Fruit fly (Drosophila melanogaster) whole organism, embryonic: Measurements from ENCODE around the gene CG14423.

Source experiments
- Antp ChIP-seq: fragments of 200-800 bp; sonication (Bioruptor generic); optimal IDR thresholded peaks from 3 replicates; lab custom pipeline; 2016; ENCODE audit warnings: missing biosample characterization, missing genetic modification characterization
- CG10979 ChIP-seq: fragments of 200-800 bp; sonication (Bioruptor generic); optimal IDR thresholded peaks from 2 replicates; lab custom pipeline; 2018; ENCODE audit warnings: missing biosample characterization, mild to moderate bottlenecking, missing genetic modification characterization, moderate library complexity
- CG1233 ChIP-seq: fragments of 200-800 bp; sonication (Bioruptor generic); optimal IDR thresholded peaks from 4 replicates; lab custom pipeline; 2018; ENCODE audit warnings: missing biosample characterization, mild to moderate bottlenecking, missing genetic modification characterization
- CG12744 ChIP-seq: fragments of 200-800 bp; sonication (Bioruptor generic); optimal IDR thresholded peaks from 2 replicates; lab custom pipeline; 2016; ENCODE audit warnings: missing biosample characterization, missing genetic modification characterization
- CG15479 ChIP-seq: fragments of 200-800 bp; sonication (Bioruptor generic); optimal IDR thresholded peaks from 3 replicates; lab custom pipeline; 2019; ENCODE audit warnings: missing biosample characterization, mild to moderate bottlenecking, missing genetic modification characterization, moderate library complexity
- CG15696 ChIP-seq: fragments of 200-800 bp; sonication (Bioruptor generic); optimal IDR thresholded peaks from 2 replicates; lab custom pipeline; 2019; ENCODE audit warnings: missing biosample characterization, mild to moderate bottlenecking, missing genetic modification characterization, moderate library complexity
- CG16815 ChIP-seq: fragments of 200-800 bp; sonication (Bioruptor generic); optimal IDR thresholded peaks from 3 replicates; lab custom pipeline; 2017; ENCODE audit warnings: missing biosample characterization, mild to moderate bottlenecking, missing genetic modification characterization
- CG16863 ChIP-seq: fragments of 200-800 bp; sonication (Bioruptor generic); optimal IDR thresholded peaks from 3 replicates; lab custom pipeline; 2016; ENCODE audit warnings: missing biosample characterization, missing genetic modification characterization
- CG17385 ChIP-seq: fragments of 200-800 bp; sonication (Bioruptor generic); optimal IDR thresholded peaks from 3 replicates; lab custom pipeline; 2018; ENCODE audit warnings: missing biosample characterization, mild to moderate bottlenecking, missing genetic modification characterization
- CG2712 ChIP-seq: fragments of 200-800 bp; optimal IDR thresholded peaks from 3 replicates; lab custom pipeline; 2019; ENCODE audit warnings: missing biosample characterization, mild to moderate bottlenecking, missing genetic modification characterization, moderate library complexity
- CG32772 ChIP-seq: fragments of 200-800 bp; sonication (Bioruptor generic); IDR thresholded peaks from 2 replicates; pipeline ENCODE4 v1.3.6; 2022; ENCODE audit warnings: missing biosample characterization, missing genetic modification characterization
- CG3281 ChIP-seq: fragments of 200-800 bp; sonication (Bioruptor generic); optimal IDR thresholded peaks from 3 replicates; lab custom pipeline; 2017; ENCODE audit warnings: missing biosample characterization, mild to moderate bottlenecking, missing genetic modification characterization
- CG4424 ChIP-seq: fragments of 200-800 bp; sonication (Bioruptor generic); optimal IDR thresholded peaks from 3 replicates; lab custom pipeline; 2016; ENCODE audit warnings: missing biosample characterization, missing genetic modification characterization
- CG4820 ChIP-seq: fragments of 200-800 bp; sonication (Bioruptor generic); optimal IDR thresholded peaks from 3 replicates; lab custom pipeline; 2016; ENCODE audit warnings: missing biosample characterization, missing genetic modification characterization
- CG6689 ChIP-seq: fragments of 200-800 bp; sonication (Bioruptor generic); IDR thresholded peaks from 2 replicates; pipeline ENCODE4 v1.3.6; 2022; ENCODE audit warnings: missing biosample characterization, missing genetic modification characterization
- CG7357 ChIP-seq: fragments of 200-800 bp; sonication (Bioruptor generic); IDR thresholded peaks from 3 replicates; pipeline ENCODE4 v1.3.6; 2022; ENCODE audit warnings: missing biosample characterization, missing genetic modification characterization
- CG7556 ChIP-seq: fragments of 200-800 bp; sonication (Bioruptor generic); optimal IDR thresholded peaks from 2 replicates; lab custom pipeline; 2017; ENCODE audit warnings: missing biosample characterization, mild to moderate bottlenecking, missing genetic modification characterization
- CG8290 ChIP-seq, 3 experiments: fragments of 200-800 bp; sonication (Bioruptor generic); optimal IDR thresholded peaks; 2 replicates each; lab custom pipeline; 2016 to 2019; ENCODE audit warnings: missing biosample characterization in 3 of 3, missing genetic modification characterization in 3 of 3, mild to moderate bottlenecking in 2 of 3, moderate library complexity in 1 of 3
- CG8924 ChIP-seq: fragments of 200-800 bp; optimal IDR thresholded peaks from 3 replicates; lab custom pipeline; 2019; ENCODE audit warnings: missing biosample characterization, mild to moderate bottlenecking, missing genetic modification characterization, moderate library complexity
- D ChIP-seq, 2 experiments: fragments of 200-800 bp in 1 of 2; fragments of >200 bp in 1 of 2; sonication (Bioruptor generic) in 1 of 2; optimal IDR thresholded peaks; 2 replicates in 1 of 2; 3 replicates in 1 of 2; lab custom pipeline; 2017; ENCODE audit warnings: mild to moderate bottlenecking in 1 of 2, missing biosample characterization in 1 of 2, missing genetic modification characterization in 1 of 2, missing genetic modification reagents in 1 of 2
- Dfd ChIP-seq, 2 experiments: fragments of >200 bp; optimal IDR thresholded peaks; 2 replicates each; lab custom pipeline; 2017; ENCODE audit warnings: missing biosample characterization in 2 of 2, missing genetic modification characterization in 2 of 2
- Dll ChIP-seq: fragments of 200-800 bp; sonication (Bioruptor generic); IDR thresholded peaks from 4 replicates; pipeline ENCODE4 v1.3.6; 2022; ENCODE audit warnings: missing biosample characterization, missing genetic modification characterization; ENCODE audit not compliant: partially characterized antibody
- Elba2 ChIP-seq: fragments of 200-800 bp; sonication (Bioruptor generic); optimal IDR thresholded peaks from 3 replicates; lab custom pipeline; 2016; ENCODE audit warnings: missing biosample characterization, missing genetic modification characterization
- Fer2 ChIP-seq: fragments of 200-800 bp; sonication (Bioruptor generic); optimal IDR thresholded peaks from 2 replicates; lab custom pipeline; 2018; ENCODE audit warnings: missing biosample characterization, mild to moderate bottlenecking, missing genetic modification characterization, moderate library complexity
- Hr51 ChIP-seq, 2 experiments: fragments of 200-800 bp; sonication (Bioruptor generic); optimal IDR thresholded peaks; 2 replicates in 1 of 2; 3 replicates in 1 of 2; lab custom pipeline; 2016 to 2018; ENCODE audit warnings: missing biosample characterization in 2 of 2, missing genetic modification characterization in 2 of 2, mild to moderate bottlenecking in 1 of 2, moderate library complexity in 1 of 2
- Nf-YB ChIP-seq: fragments of 200-800 bp; sonication (Bioruptor generic); optimal IDR thresholded peaks from 3 replicates; lab custom pipeline; 2019; ENCODE audit warnings: missing biosample characterization, mild to moderate bottlenecking, missing genetic modification characterization, moderate library complexity
- Spps ChIP-seq: fragments of 200-800 bp; sonication (Bioruptor generic); optimal IDR thresholded peaks from 2 replicates; lab custom pipeline; 2018; ENCODE audit warnings: missing biosample characterization, mild to moderate bottlenecking, missing genetic modification characterization
- bcd ChIP-seq: fragments of 200-800 bp; sonication (Bioruptor generic); optimal IDR thresholded peaks from 2 replicates; lab custom pipeline; 2017; ENCODE audit warnings: missing biosample characterization, mild to moderate bottlenecking, missing genetic modification characterization
- chif ChIP-seq, 2 experiments: fragments of 200-800 bp; sonication (Bioruptor generic); optimal IDR thresholded peaks; 3 replicates each; lab custom pipeline; 2016; ENCODE audit warnings: missing biosample characterization in 2 of 2, missing genetic modification characterization in 2 of 2
- dmrt11E ChIP-seq: fragments of 200-800 bp; sonication (Bioruptor generic); optimal IDR thresholded peaks from 3 replicates; lab custom pipeline; 2018; ENCODE audit warnings: missing biosample characterization, mild to moderate bottlenecking, missing genetic modification characterization, moderate library complexity
- eve ChIP-seq, 2 experiments: fragments of >200 bp; optimal IDR thresholded peaks; 2 replicates each; lab custom pipeline; 2017; ENCODE audit warnings: missing biosample characterization in 2 of 2, missing genetic modification characterization in 2 of 2
- grn ChIP-seq: fragments of 200-800 bp; sonication (Bioruptor generic); optimal IDR thresholded peaks from 3 replicates; lab custom pipeline; 2017; ENCODE audit warnings: missing biosample characterization, missing genetic modification characterization
- jumu ChIP-seq: fragments of 200-800 bp; sonication (Bioruptor generic); optimal IDR thresholded peaks from 3 replicates; lab custom pipeline; 2016; ENCODE audit warnings: missing biosample characterization, missing genetic modification characterization
- nerfin-1 ChIP-seq: fragments of 200-800 bp; sonication (Bioruptor generic); optimal IDR thresholded peaks from 3 replicates; lab custom pipeline; 2019; ENCODE audit warnings: missing biosample characterization, mild to moderate bottlenecking, missing genetic modification characterization, moderate library complexity
- nerfin-2 ChIP-seq: fragments of 200-800 bp; sonication (Bioruptor generic); IDR thresholded peaks from 2 replicates; pipeline ENCODE4 v1.3.6; 2022; ENCODE audit warnings: missing biosample characterization, missing genetic modification characterization; ENCODE audit not compliant: partially characterized antibody
- prd ChIP-seq, 3 experiments: fragments of >200 bp in 2 of 3; fragments of 200-800 bp in 1 of 3; sonication (Bioruptor generic) in 1 of 3; optimal IDR thresholded peaks in 2 of 3; IDR thresholded peaks in 1 of 3; 2 replicates in 2 of 3; 3 replicates in 1 of 3; pipeline versions ENCODE4 v1.3.6 to Lab custom; 2017 to 2022; ENCODE audit warnings: missing biosample characterization in 1 of 3, missing genetic modification characterization in 1 of 3
- pum ChIP-seq: fragments of 200-800 bp; sonication (Bioruptor generic); optimal IDR thresholded peaks from 2 replicates; lab custom pipeline; 2016; ENCODE audit warnings: missing biosample characterization, missing genetic modification characterization
- row ChIP-seq: fragments of 200-800 bp; sonication (Bioruptor generic); IDR thresholded peaks from 3 replicates; pipeline ENCODE4 v1.3.6; 2022; ENCODE audit warnings: missing biosample characterization, missing genetic modification characterization
- sc ChIP-seq, 3 experiments: fragments of >200 bp in 2 of 3; fragments of 200-800 bp in 1 of 3; sonication (Bioruptor generic) in 1 of 3; optimal IDR thresholded peaks; 2 replicates in 2 of 3; 3 replicates in 1 of 3; lab custom pipeline; 2017; ENCODE audit warnings: mild to moderate bottlenecking in 1 of 3, missing biosample characterization in 1 of 3, missing genetic modification characterization in 1 of 3, missing genetic modification reagents in 1 of 3
- sqz ChIP-seq: fragments of 200-800 bp; sonication (Bioruptor generic); optimal IDR thresholded peaks from 3 replicates; lab custom pipeline; 2018; ENCODE audit warnings: missing biosample characterization, mild to moderate bottlenecking, missing genetic modification characterization
- stwl ChIP-seq: fragments of 200-800 bp; sonication (Bioruptor generic); optimal IDR thresholded peaks from 3 replicates; lab custom pipeline; 2018; ENCODE audit warnings: missing biosample characterization, mild to moderate bottlenecking, missing genetic modification characterization, moderate library complexity
- trem ChIP-seq: fragments of 200-800 bp; optimal IDR thresholded peaks from 3 replicates; lab custom pipeline; 2019; ENCODE audit warnings: missing biosample characterization, mild to moderate bottlenecking, missing genetic modification characterization, moderate library complexity
- twi ChIP-seq: fragments of 200-800 bp; optimal IDR thresholded peaks from 2 replicates; lab custom pipeline; 2019; ENCODE audit warnings: missing biosample characterization, mild to moderate bottlenecking, missing genetic modification characterization, moderate library complexity
- vvl ChIP-seq: fragments of 200-800 bp; sonication (Bioruptor generic); IDR thresholded peaks from 2 replicates; pipeline ENCODE4 v1.3.6; 2022; ENCODE audit warnings: missing biosample characterization, missing genetic modification characterization
- zen ChIP-seq: fragments of 200-800 bp; sonication (Bioruptor generic); optimal IDR thresholded peaks from 3 replicates; lab custom pipeline; 2018; ENCODE audit warnings: missing biosample characterization, mild to moderate bottlenecking, missing genetic modification characterization, moderate library complexity

Gene CG14423

DNA sequence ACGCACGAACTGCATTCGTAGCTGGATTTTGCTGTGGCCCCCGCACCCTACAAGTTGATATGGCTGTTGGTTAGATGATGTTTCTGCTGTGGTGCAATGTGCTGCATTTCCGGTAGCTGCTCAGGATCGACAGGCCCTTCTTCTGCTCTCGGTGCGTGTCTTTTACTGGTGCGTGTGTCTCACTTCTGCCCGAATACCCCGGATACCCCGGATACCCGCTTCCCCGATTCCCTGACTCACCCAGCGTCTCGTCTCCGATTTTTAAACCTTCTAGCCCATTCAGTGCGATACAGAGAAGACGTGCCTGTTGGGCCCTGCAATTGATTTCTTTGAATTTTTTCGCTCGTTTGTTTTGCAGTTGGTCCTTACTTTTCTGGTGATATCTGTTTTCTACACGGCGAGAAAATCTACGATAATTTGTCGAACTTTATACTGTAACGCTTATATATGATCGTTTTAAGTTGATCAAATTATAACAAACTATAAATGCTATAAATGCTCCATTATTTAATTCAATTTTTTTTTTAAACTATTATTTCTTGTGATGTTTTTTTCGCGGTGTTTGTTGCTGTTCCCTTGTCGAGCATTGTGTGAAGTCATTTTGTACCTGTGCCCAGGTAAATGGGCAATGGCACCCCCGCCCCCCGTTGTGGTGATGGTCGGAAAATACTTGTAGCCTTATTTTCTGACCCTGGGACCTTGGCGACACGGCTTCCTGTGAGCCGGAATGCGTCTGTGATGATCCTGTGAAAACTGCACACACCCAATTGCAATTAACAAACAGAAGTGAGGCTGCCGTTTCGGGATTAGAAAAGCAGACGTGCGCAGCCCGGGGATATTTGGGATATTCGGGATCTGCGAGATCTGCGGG, 39.9 kb downstream of the CG14423 start (continued):
- TF ChIP-seq nerfin-2 = no peak
- peak; percentile 97 for TF ChIP-seq CG15696 (tag; lab: Kevin White, UChicago)
- peak; percentile 25 for TF ChIP-seq CG16863 (GFP tag; lab: Kevin White, UChicago)
- TF ChIP-seq Nf-YB (GFP tag; lab: Kevin White, UChicago) = peak; percentile 48
- TF ChIP-seq dmrt11E = peak; percentile 92
- peak; percentile 56 for TF ChIP-seq CG16815
- peak in 1 of 2 experiments; percentile 87 for TF ChIP-seq eve (GFP tag; optimal IDR thresholded peaks at IDR 0.05; lab: Kevin White, UChicago)
- TF ChIP-seq CG3281 = no peak
- no peak for TF ChIP-seq sc (optimal IDR thresholded peaks at IDR 0.05; lab: Kevin White, UChicago)
- TF ChIP-seq sc (GFP tag; optimal IDR thresholded peaks at IDR 0.05; lab: Kevin White, UChicago) = peak; percentile 14
- 0 out of 2 replicates have a peak, but pooled peaks have one; percentile 45 for TF ChIP-seq vvl
- TF ChIP-seq pum (GFP tag; lab: Kevin White, UChicago) = peak; percentile 53
- peak; percentile 39 for TF ChIP-seq Spps (tag; lab: Kevin White, UChicago)
- peak; percentile 48 for TF ChIP-seq stwl (tag; lab: Kevin White, UChicago)
- TF ChIP-seq jumu (GFP tag; lab: Kevin White, UChicago) = peak; percentile 10
- TF ChIP-seq grn (GFP tag; lab: Kevin White, UChicago) = no peak
- TF ChIP-seq CG17385 (GFP tag; lab: Kevin White, UChicago) = peak; percentile 6
- TF ChIP-seq CG32772 = no peak
- TF ChIP-seq CG7357 (GFP tag; lab: Robert Waterston, UW) = no peak
- TF ChIP-seq CG8924 (tag; lab: Kevin White, UChicago) = peak; percentile 82
- peak; percentile 8 for TF ChIP-seq bcd
- peak; percentile 12 for TF ChIP-seq nerfin-1 (tag; lab: Kevin White, UChicago)
- peak; percentile 86 for TF ChIP-seq CG10979
- TF ChIP-seq Fer2 (tag; lab: Kevin White, UChicago) = no peak
- peak; percentile 94 for TF ChIP-seq CG15479
- peak; percentile 21 for TF ChIP-seq CG8290 (GFP tag; optimal IDR thresholded peaks at IDR 0.05; lab: Kevin White, UChicago)
- no peak for TF ChIP-seq CG8290 (tag; optimal IDR thresholded peaks at IDR 0.05; lab: Kevin White, UChicago)
- TF ChIP-seq CG4820 (GFP tag; lab: Kevin White, UChicago) = peak; percentile 35
- no peak for TF ChIP-seq prd (optimal IDR thresholded peaks at IDR 0.05; lab: Kevin White, UChicago)
- TF ChIP-seq prd (GFP tag; IDR thresholded peaks at IDR 0.05; lab: Robert Waterston, UW) = peak; percentile 94
- peak; percentile 37 for TF ChIP-seq CG12744 (GFP tag; lab: Kevin White, UChicago)
- TF ChIP-seq Hr51 (GFP tag; optimal IDR thresholded peaks at IDR 0.05; lab: Kevin White, UChicago) = peak in 1 of 2 experiments; percentile 33
- TF ChIP-seq chif (GFP tag; optimal IDR thresholded peaks at IDR 0.05; lab: Kevin White, UChicago) = peak; percentile 21 to 72
- TF ChIP-seq D (optimal IDR thresholded peaks at IDR 0.05; lab: Kevin White, UChicago) = no peak
- peak; percentile 60 for TF ChIP-seq D (GFP tag; optimal IDR thresholded peaks at IDR 0.05; lab: Kevin White, UChicago)
- TF ChIP-seq row (GFP tag; lab: Robert Waterston, UW) = peak; percentile 47; the same call in 2 of the 3 replicates
- peak; percentile 63 for TF ChIP-seq trem (tag; lab: Kevin White, UChicago)
- peak; percentile 99 for TF ChIP-seq zen (tag; lab: Kevin White, UChicago)
- TF ChIP-seq CG2712 (tag; lab: Kevin White, UChicago) = peak; percentile 82
- peak; percentile 3 for TF ChIP-seq Antp (GFP tag; lab: Kevin White, UChicago)
- peak; percentile 50 for TF ChIP-seq twi (tag; lab: Kevin White, UChicago)
- TF ChIP-seq CG4424 (GFP tag; lab: Kevin White, UChicago) = peak; percentile 61
- TF ChIP-seq CG7556 (GFP tag; lab: Kevin White, UChicago) = peak; percentile 49
- TF ChIP-seq CG1233 (GFP tag; lab: Kevin White, UChicago) = peak; percentile 44
- TF ChIP-seq Dfd (GFP tag; optimal IDR thresholded peaks at IDR 0.05; lab: Kevin White, UChicago) = no peak
- TF ChIP-seq sqz (GFP tag; lab: Kevin White, UChicago) = no peak
- TF ChIP-seq CG6689 (GFP tag; lab: Robert Waterston, UW) = peak; percentile 45; the same call in 1 of the 2 replicates
- TF ChIP-seq Elba2 (GFP tag; lab: Kevin White, UChicago) = peak; percentile 89
- no peak for TF ChIP-seq Dll (GFP tag; lab: Robert Waterston, UW)
